Fruit fly (Drosophila melanogaster): ENCODE data around the gene CG14204.
A peak's percentile ranks its signal among the peaks of the same experiment; 100 is the strongest.

CG14204 gene

DNA sequence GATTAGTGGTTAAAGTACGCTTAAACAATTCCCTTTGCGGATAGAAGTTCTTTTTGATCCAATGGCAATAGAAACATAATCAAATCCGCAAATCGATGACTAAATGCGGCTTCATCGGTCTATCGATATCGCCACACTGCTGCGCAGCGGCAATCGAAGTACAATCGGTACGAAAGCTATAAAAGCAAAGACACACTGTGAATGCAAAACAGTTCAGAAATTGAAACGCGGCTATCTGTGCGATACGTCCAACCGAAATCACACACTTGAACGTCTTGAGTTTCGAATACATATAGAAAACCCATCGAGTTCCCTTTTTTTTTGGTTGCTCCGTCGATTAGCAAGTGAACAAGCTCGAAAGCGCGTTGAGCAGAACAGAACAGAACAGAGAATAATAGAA, 21.6 kb downstream of the CG14204 start, which contains the start of gene CG14207 (continued):
- no peak for TF ChIP-seq Vsx1 (GFP tag; optimal IDR thresholded peaks at IDR 0.05)
- TF ChIP-seq so (GFP tag; IDR thresholded peaks at IDR 0.05): peak; percentile 37; the same call in 1 of the 3 replicates
- peak; percentile 39 for TF ChIP-seq CG6854 (GFP tag; optimal IDR thresholded peaks at IDR 0.05)
- TF ChIP-seq CG32772 (GFP tag; IDR thresholded peaks at IDR 0.05): no peak
- no peak for TF ChIP-seq Chrac-16 (GFP tag; optimal IDR thresholded peaks at IDR 0.05)
- peak; percentile 31 for TF ChIP-seq CG11504 (tag; optimal IDR thresholded peaks at IDR 0.05)
- no peak for TF ChIP-seq CG11696 (GFP tag; IDR thresholded peaks at IDR 0.05)
- TF ChIP-seq pum (GFP tag; optimal IDR thresholded peaks at IDR 0.05): no peak
- peak; percentile 29; the same call in 1 of the 2 replicates for TF ChIP-seq Adf1 (GFP tag; IDR thresholded peaks at IDR 0.05)
- TF ChIP-seq jing (GFP tag; optimal IDR thresholded peaks at IDR 0.05): no peak
- no peak for TF ChIP-seq Dfd (GFP tag; optimal IDR thresholded peaks at IDR 0.05)
- TF ChIP-seq CG16815 (GFP tag; optimal IDR thresholded peaks at IDR 0.05): no peak
- peak; percentile 82 for TF ChIP-seq CG6791 (GFP tag; IDR thresholded peaks at IDR 0.05; ENCODE audit: partially characterized antibody)
- TF ChIP-seq vvl (GFP tag; IDR thresholded peaks at IDR 0.05): peak; percentile 64
- peak; percentile 34 for TF ChIP-seq CHES-1-like (GFP tag; optimal IDR thresholded peaks at IDR 0.05)
- TF ChIP-seq Atf6 (GFP tag; IDR thresholded peaks at IDR 0.05): peak; percentile 32
- TF ChIP-seq bbx (GFP tag; IDR thresholded peaks at IDR 0.05; ENCODE audit: partially characterized antibody): peak; percentile 80
- TF ChIP-seq E2f1 (GFP tag; IDR thresholded peaks at IDR 0.05): no peak
- TF ChIP-seq Neu2 (GFP tag; optimal IDR thresholded peaks at IDR 0.05; ENCODE audit: borderline replicate concordance): no peak
- TF ChIP-seq Kr (GFP tag; optimal IDR thresholded peaks at IDR 0.05): no peak
- no peak for TF ChIP-seq Mad (GFP tag; optimal IDR thresholded peaks at IDR 0.05)
- no peak for TF ChIP-seq Xbp1 (GFP tag; optimal IDR thresholded peaks at IDR 0.05)
- TF ChIP-seq CG4328 (GFP tag; optimal IDR thresholded peaks at IDR 0.05): no peak
- TF ChIP-seq CkIIα-i1 (GFP tag; IDR thresholded peaks at IDR 0.05): no peak
- TF ChIP-seq otp (GFP tag; IDR thresholded peaks at IDR 0.05): no peak
- TF ChIP-seq slp2 (GFP tag; optimal IDR thresholded peaks at IDR 0.05): no peak
- TF ChIP-seq Nf-YC (tag; optimal IDR thresholded peaks at IDR 0.05): peak; percentile 10
- TF ChIP-seq Poxn (GFP tag; IDR thresholded peaks at IDR 0.05): no peak
- no peak for TF ChIP-seq CG31365 (tag; optimal IDR thresholded peaks at IDR 0.05)
- no peak for TF ChIP-seq Sox102F (GFP tag; optimal IDR thresholded peaks at IDR 0.05)
- TF ChIP-seq CG31224 (GFP tag; IDR thresholded peaks at IDR 0.05): no peak
- peak; percentile 10 for TF ChIP-seq Deaf1 (tag; optimal IDR thresholded peaks at IDR 0.05)
- TF ChIP-seq CG6272 (GFP tag; IDR thresholded peaks at IDR 0.05): no peak
- TF ChIP-seq nerfin-2 (GFP tag; IDR thresholded peaks at IDR 0.05; ENCODE audit: partially characterized antibody): peak; percentile 83
- no peak for TF ChIP-seq twi (tag; optimal IDR thresholded peaks at IDR 0.05)
- TF ChIP-seq H2.0 (GFP tag; IDR thresholded peaks at IDR 0.05): no peak
- peak; percentile 24; the same call in 1 of the 2 replicates for TF ChIP-seq CG32767 (GFP tag; IDR thresholded peaks at IDR 0.05)
- peak; percentile 35; the same call in 1 of the 2 replicates for TF ChIP-seq Rfx (GFP tag; IDR thresholded peaks at IDR 0.05)
- no peak for TF ChIP-seq H15 (GFP tag; IDR thresholded peaks at IDR 0.05)
- no peak for TF ChIP-seq Hmx (GFP tag; optimal IDR thresholded peaks at IDR 0.05)
- no peak for TF ChIP-seq sim (GFP tag; IDR thresholded peaks at IDR 0.05)
- TF ChIP-seq Gsc (GFP tag; IDR thresholded peaks at IDR 0.05): no peak
- TF ChIP-seq tio (GFP tag; optimal IDR thresholded peaks at IDR 0.05): no peak
- TF ChIP-seq CG2202 (tag; optimal IDR thresholded peaks at IDR 0.05): no peak
- TF ChIP-seq trh (GFP tag; optimal IDR thresholded peaks at IDR 0.05): no peak
- peak; percentile 27 for TF ChIP-seq exex (tag; optimal IDR thresholded peaks at IDR 0.05)
- no peak for TF ChIP-seq croc (GFP tag; conservative IDR thresholded peaks at IDR 0.05)
- peak; percentile 65 for TF ChIP-seq vnd (GFP tag; IDR thresholded peaks at IDR 0.05; ENCODE audit: partially characterized antibody)
- peak; percentile 54; the same call in 1 of the 2 replicates for TF ChIP-seq rib (GFP tag; IDR thresholded peaks at IDR 0.05)
- TF ChIP-seq CG17359 (tag; optimal IDR thresholded peaks at IDR 0.05): peak; percentile 3
- TF ChIP-seq CG31441 (GFP tag; IDR thresholded peaks at IDR 0.05): 0 out of 2 replicates have a peak, but pooled peaks have one; percentile 14
- peak; percentile 86 for TF ChIP-seq Opbp (GFP tag; IDR thresholded peaks at IDR 0.05; ENCODE audit: partially characterized antibody)
